Fruit fly (Drosophila melanogaster) whole organism, prepupa: ENCODE measurements around the gene elg1.

ENCODE experiments used
- Blimp-1 ChIP-seq: fragments of 200-800 bp; sonication (Bioruptor generic); optimal IDR thresholded peaks from 3 replicates; lab custom pipeline; 2017; ENCODE audit warnings: missing biosample characterization, missing genetic modification characterization, mild to moderate bottlenecking, moderate library complexity, missing genetic modification reagents
- CG10631 ChIP-seq: fragments of 200-800 bp; sonication (Bioruptor generic); optimal IDR thresholded peaks from 2 replicates; lab custom pipeline; 2016; ENCODE audit warnings: missing biosample characterization, missing genetic modification characterization
- CG10669 ChIP-seq: fragments of 200-800 bp; sonication (Bioruptor generic); optimal IDR thresholded peaks from 3 replicates; lab custom pipeline; 2018; ENCODE audit warnings: missing biosample characterization, mild to moderate bottlenecking, missing genetic modification characterization, moderate library complexity
- CG11762 ChIP-seq: fragments of 200-800 bp; sonication (Bioruptor generic); optimal IDR thresholded peaks from 3 replicates; lab custom pipeline; 2016; ENCODE audit warnings: missing biosample characterization, missing genetic modification characterization; ENCODE audit not compliant: insufficient read depth
- CG11902 ChIP-seq: fragments of 200-800 bp; sonication (Bioruptor generic); optimal IDR thresholded peaks from 3 replicates; lab custom pipeline; 2016; ENCODE audit warnings: missing biosample characterization, missing genetic modification characterization
- CG15336 ChIP-seq: fragments of 200-800 bp; sonication (Bioruptor generic); IDR thresholded peaks from 2 replicates; pipeline ENCODE4 v1.3.6; 2022; ENCODE audit warnings: missing biosample characterization, missing genetic modification characterization
- CG1621 ChIP-seq: fragments of 200-800 bp; sonication (Bioruptor generic); optimal IDR thresholded peaks from 3 replicates; lab custom pipeline; 2018; ENCODE audit warnings: missing biosample characterization, mild to moderate bottlenecking, missing genetic modification characterization
- CG16779 ChIP-seq: fragments of 200-800 bp; sonication (Bioruptor generic); optimal IDR thresholded peaks from 3 replicates; lab custom pipeline; 2017; ENCODE audit warnings: missing biosample characterization, mild to moderate bottlenecking, missing genetic modification characterization
- CG31627 ChIP-seq: fragments of 200-800 bp; sonication (Bioruptor generic); optimal IDR thresholded peaks from 3 replicates; lab custom pipeline; 2016; ENCODE audit warnings: missing biosample characterization, missing genetic modification characterization
- CG32006 ChIP-seq: fragments of 200-800 bp; sonication (Bioruptor generic); optimal IDR thresholded peaks from 3 replicates; lab custom pipeline; 2017; ENCODE audit warnings: missing biosample characterization, mild to moderate bottlenecking, missing genetic modification characterization
- CG34406 ChIP-seq: fragments of 200-800 bp; sonication (Bioruptor generic); optimal IDR thresholded peaks from 3 replicates; lab custom pipeline; 2016; ENCODE audit warnings: missing biosample characterization, missing genetic modification characterization
- CG3919 ChIP-seq: fragments of 200-800 bp; sonication (Bioruptor generic); optimal IDR thresholded peaks from 3 replicates; lab custom pipeline; 2016; ENCODE audit warnings: missing biosample characterization, missing genetic modification characterization
- CG4318 ChIP-seq: fragments of 200-800 bp; sonication (Bioruptor generic); optimal IDR thresholded peaks from 3 replicates; lab custom pipeline; 2017; ENCODE audit warnings: missing biosample characterization, mild to moderate bottlenecking, missing genetic modification characterization
- CG6163 ChIP-seq: fragments of 200-800 bp; sonication (Bioruptor generic); IDR thresholded peaks from 3 replicates; pipeline ENCODE4 v1.3.6; 2022; ENCODE audit warnings: missing biosample characterization, missing genetic modification characterization
- CG6276 ChIP-seq: fragments of 200-800 bp; sonication (Bioruptor generic); optimal IDR thresholded peaks from 2 replicates; lab custom pipeline; 2017; ENCODE audit warnings: missing biosample characterization, mild to moderate bottlenecking, missing genetic modification characterization
- CG6792 ChIP-seq: fragments of 200-800 bp; sonication (Bioruptor generic); optimal IDR thresholded peaks from 3 replicates; lab custom pipeline; 2016; ENCODE audit warnings: missing biosample characterization, missing genetic modification characterization
- CG6808 ChIP-seq: fragments of 200-800 bp; sonication (Bioruptor generic); optimal IDR thresholded peaks from 3 replicates; lab custom pipeline; 2017; ENCODE audit warnings: missing biosample characterization, missing genetic modification characterization, mild to moderate bottlenecking, moderate library complexity, missing genetic modification reagents
- CG6854 ChIP-seq: fragments of 200-800 bp; sonication (Bioruptor generic); optimal IDR thresholded peaks from 2 replicates; lab custom pipeline; 2017; ENCODE audit warnings: missing biosample characterization, mild to moderate bottlenecking, missing genetic modification characterization
- CG7368 ChIP-seq: fragments of 200-800 bp; sonication (Bioruptor generic); optimal IDR thresholded peaks from 3 replicates; lab custom pipeline; 2016; ENCODE audit warnings: missing biosample characterization, missing genetic modification characterization
- CG8119 ChIP-seq: fragments of 200-800 bp; sonication (Bioruptor generic); IDR thresholded peaks from 3 replicates; pipeline ENCODE4 v1.3.6; 2022; ENCODE audit warnings: missing biosample characterization, missing genetic modification characterization
- CG8632 ChIP-seq: fragments of 200-800 bp; sonication (Bioruptor generic); optimal IDR thresholded peaks from 3 replicates; lab custom pipeline; 2016; ENCODE audit warnings: missing biosample characterization, missing genetic modification characterization
- CG9139 ChIP-seq: fragments of 200-800 bp; sonication (Bioruptor generic); optimal IDR thresholded peaks from 3 replicates; lab custom pipeline; 2017; ENCODE audit warnings: missing biosample characterization, mild to moderate bottlenecking, missing genetic modification characterization
- Eip75B ChIP-seq: fragments of 200-800 bp; sonication (Bioruptor generic); optimal IDR thresholded peaks from 3 replicates; lab custom pipeline; 2016; ENCODE audit warnings: missing biosample characterization, missing genetic modification characterization
- Eip78C ChIP-seq: fragments of 200-800 bp; sonication (Bioruptor generic); peaks from one replicate; lab custom pipeline; 2016; ENCODE audit warnings: missing biosample characterization, missing genetic modification characterization
- Eip93F ChIP-seq: fragments of 200-800 bp; sonication (Bioruptor generic); optimal IDR thresholded peaks from 2 replicates; lab custom pipeline; 2016; ENCODE audit warnings: missing biosample characterization, mild to moderate bottlenecking, missing genetic modification characterization
- Ets21C ChIP-seq: fragments of 200-800 bp; sonication (Bioruptor generic); optimal IDR thresholded peaks from 3 replicates; lab custom pipeline; 2016; ENCODE audit warnings: missing biosample characterization, missing genetic modification characterization
- Gug ChIP-seq: fragments of 200-800 bp; sonication (Bioruptor generic); IDR thresholded peaks from 2 replicates; pipeline ENCODE4 v1.3.6; 2022; ENCODE audit warnings: missing biosample characterization, missing genetic modification characterization
- Hr38 ChIP-seq: sonication (Bioruptor generic); optimal IDR thresholded peaks from 2 replicates; lab custom pipeline; 2016; ENCODE audit warnings: missing biosample characterization, missing genetic modification characterization
- Hr39 ChIP-seq: fragments of 200-800 bp; sonication (Bioruptor generic); optimal IDR thresholded peaks from 2 replicates; lab custom pipeline; 2016; ENCODE audit warnings: missing biosample characterization, missing genetic modification characterization
- Hr4 ChIP-seq: fragments of 200-800 bp; sonication (Bioruptor generic); optimal IDR thresholded peaks from 3 replicates; lab custom pipeline; 2016; ENCODE audit warnings: missing biosample characterization, missing genetic modification characterization
- Lpt ChIP-seq: fragments of 200-800 bp; sonication (Bioruptor generic); optimal IDR thresholded peaks from 3 replicates; lab custom pipeline; 2016; ENCODE audit warnings: missing biosample characterization, missing genetic modification characterization
- Met ChIP-seq: fragments of 200-800 bp; sonication (Bioruptor generic); optimal IDR thresholded peaks from 3 replicates; lab custom pipeline; 2016; ENCODE audit warnings: missing biosample characterization, missing genetic modification characterization
- OdsH ChIP-seq: fragments of 200-800 bp; sonication (Bioruptor generic); optimal IDR thresholded peaks from 3 replicates; lab custom pipeline; 2016; ENCODE audit warnings: missing biosample characterization, missing genetic modification characterization
- Smox ChIP-seq: fragments of 200-800 bp; sonication (Bioruptor generic); optimal IDR thresholded peaks from 3 replicates; lab custom pipeline; 2016; ENCODE audit warnings: missing biosample characterization, missing genetic modification characterization
- Sox102F ChIP-seq: fragments of 200-800 bp; sonication (Bioruptor generic); optimal IDR thresholded peaks from 2 replicates; lab custom pipeline; 2016; ENCODE audit warnings: missing biosample characterization, mild to moderate bottlenecking, missing genetic modification characterization
- Sox14 ChIP-seq: fragments of 200-800 bp; sonication (Bioruptor generic); optimal IDR thresholded peaks from 3 replicates; lab custom pipeline; 2016; ENCODE audit warnings: missing biosample characterization, missing genetic modification characterization
- Sox15 ChIP-seq: fragments of 200-800 bp; sonication (Bioruptor generic); optimal IDR thresholded peaks from 3 replicates; lab custom pipeline; 2016; ENCODE audit warnings: missing biosample characterization, missing genetic modification characterization
- achi ChIP-seq: fragments of 200-800 bp; sonication (Bioruptor generic); optimal IDR thresholded peaks from 3 replicates; lab custom pipeline; 2016; ENCODE audit warnings: missing biosample characterization, missing genetic modification characterization
- cyc ChIP-seq: fragments of 200-800 bp; sonication (Bioruptor generic); optimal IDR thresholded peaks from 3 replicates; lab custom pipeline; 2016; ENCODE audit warnings: missing biosample characterization, missing genetic modification characterization
- dac ChIP-seq: fragments of 200-800 bp; sonication (Bioruptor generic); optimal IDR thresholded peaks from 2 replicates; lab custom pipeline; 2017; ENCODE audit warnings: missing biosample characterization, mild to moderate bottlenecking, missing genetic modification characterization
- dsx ChIP-seq: fragments of 200-800 bp; optimal IDR thresholded peaks from 3 replicates; lab custom pipeline; 2019; ENCODE audit warnings: missing biosample characterization, mild to moderate bottlenecking, missing genetic modification characterization, moderate library complexity; ENCODE audit not compliant: poor library complexity, severe bottlenecking
- eg ChIP-seq: fragments of 200-800 bp; sonication (Bioruptor generic); IDR thresholded peaks from 3 replicates; pipeline ENCODE4 v1.3.6; 2022; ENCODE audit warnings: missing biosample characterization, missing genetic modification characterization
- esn ChIP-seq: fragments of 200-800 bp; sonication (Bioruptor generic); optimal IDR thresholded peaks from 2 replicates; lab custom pipeline; 2016; ENCODE audit warnings: missing biosample characterization, mild to moderate bottlenecking, missing genetic modification characterization, moderate library complexity
- fd59A ChIP-seq: fragments of 200-800 bp; sonication (Bioruptor generic); optimal IDR thresholded peaks from 2 replicates; lab custom pipeline; 2017; ENCODE audit warnings: missing biosample characterization, mild to moderate bottlenecking, missing genetic modification characterization, missing genetic modification reagents
- fd85E ChIP-seq: fragments of 200-800 bp; sonication (Bioruptor generic); optimal IDR thresholded peaks from 3 replicates; lab custom pipeline; 2016; ENCODE audit warnings: missing biosample characterization, missing genetic modification characterization
- fkh ChIP-seq: fragments of 200-800 bp; sonication (Bioruptor generic); optimal IDR thresholded peaks from 3 replicates; lab custom pipeline; 2017; ENCODE audit warnings: missing biosample characterization, mild to moderate bottlenecking, missing genetic modification characterization, moderate library complexity
- lz ChIP-seq: fragments of 200-800 bp; sonication (Bioruptor generic); optimal IDR thresholded peaks from 3 replicates; lab custom pipeline; 2016; ENCODE audit warnings: missing biosample characterization, missing genetic modification characterization
- net ChIP-seq: fragments of 200-800 bp; sonication (Bioruptor generic); optimal IDR thresholded peaks from 3 replicates; lab custom pipeline; 2016; ENCODE audit warnings: missing biosample characterization, missing genetic modification characterization
- pdm3 ChIP-seq: fragments of 200-800 bp; sonication (Bioruptor generic); optimal IDR thresholded peaks from 3 replicates; lab custom pipeline; 2016; ENCODE audit warnings: missing biosample characterization, missing genetic modification characterization
- salr ChIP-seq, 2 experiments: fragments of 200-800 bp; sonication (Bioruptor generic); optimal IDR thresholded peaks; 3 replicates each; lab custom pipeline; 2016 to 2018; ENCODE audit warnings: missing biosample characterization in 2 of 2, missing genetic modification characterization in 2 of 2, mild to moderate bottlenecking in 1 of 2
- ss ChIP-seq, 2 experiments: fragments of 200-800 bp; sonication (Bioruptor generic); optimal IDR thresholded peaks; 2 replicates in 1 of 2; 3 replicates in 1 of 2; lab custom pipeline; 2017 to 2018; ENCODE audit warnings: mild to moderate bottlenecking in 2 of 2, missing biosample characterization in 2 of 2, missing genetic modification characterization in 2 of 2, moderate library complexity in 1 of 2
- svp ChIP-seq: fragments of 200-800 bp; sonication (Bioruptor generic); peaks from one replicate; lab custom pipeline; 2016; ENCODE audit warnings: missing biosample characterization, missing genetic modification characterization
- vri ChIP-seq: fragments of 200-800 bp; sonication (Bioruptor generic); optimal IDR thresholded peaks from 3 replicates; lab custom pipeline; 2016; ENCODE audit warnings: missing biosample characterization, mild to moderate bottlenecking, missing genetic modification characterization

The elg1 gene

DNA sequence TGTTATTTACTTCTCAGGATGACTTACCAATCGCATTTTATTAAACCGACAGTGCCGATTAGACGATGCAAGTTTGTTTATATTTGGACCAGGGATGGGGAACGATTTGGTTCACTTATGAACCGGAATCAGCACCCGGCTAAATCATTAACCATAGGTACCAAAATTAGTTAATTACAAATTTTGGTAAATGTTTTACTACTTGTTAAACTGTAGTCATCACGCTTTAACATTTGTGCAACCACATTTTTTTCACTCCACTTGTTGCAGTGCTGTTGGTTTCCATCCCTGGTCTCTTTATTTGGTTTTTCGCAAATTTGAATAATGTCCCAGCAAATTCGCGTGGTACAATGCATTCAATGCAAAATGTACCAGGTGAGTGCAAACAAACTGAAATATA, 26.3 kb upstream of the elg1 start, which contains the start of the genes IntS9 and CG43295:
Gene IntS9 (minus strand): TSS at position 100 of the 400 bp plus-strand sequence.
Gene CG43295 (plus strand): TSS at position 325 of the 400 bp plus-strand sequence.
- TF ChIP-seq ss (GFP tag; optimal IDR thresholded peaks at IDR 0.05; lab: Kevin White, UChicago) = no peak
- no peak for TF ChIP-seq CG32006
- no peak for TF ChIP-seq fd85E
- TF ChIP-seq OdsH (GFP tag; lab: Kevin White, UChicago) = no peak
- no peak for TF ChIP-seq dac (GFP tag; lab: Kevin White, UChicago)
- TF ChIP-seq fd59A = peak; percentile 58
- peak; percentile 93 for TF ChIP-seq esn (GFP tag; lab: Kevin White, UChicago)
- peak; percentile 70 for TF ChIP-seq Gug
- TF ChIP-seq CG6163 (GFP tag; lab: Robert Waterston, UW) = peak; percentile 91
- no peak for TF ChIP-seq CG4318 (GFP tag; lab: Kevin White, UChicago)
- peak; percentile 85 for TF ChIP-seq CG6792 (GFP tag; lab: Kevin White, UChicago)
- peak; percentile 87 for TF ChIP-seq eg (GFP tag; lab: Robert Waterston, UW)
- TF ChIP-seq net = no peak
- TF ChIP-seq Sox15 (GFP tag; lab: Kevin White, UChicago) = peak; percentile 76
- TF ChIP-seq Ets21C = peak; percentile 88
- no peak for TF ChIP-seq pdm3
- no peak for TF ChIP-seq CG3919 (GFP tag; lab: Kevin White, UChicago)
- peak; percentile 92 for TF ChIP-seq CG31627 (GFP tag; lab: Kevin White, UChicago)
- peak; percentile 80 for TF ChIP-seq CG15336 (GFP tag; lab: Robert Waterston, UW)
- TF ChIP-seq CG7368 (GFP tag; lab: Kevin White, UChicago) = peak; percentile 77
- TF ChIP-seq Eip78C (GFP tag; lab: Kevin White, UChicago) = no peak
- TF ChIP-seq svp (GFP tag; lab: Kevin White, UChicago) = no peak
- no peak for TF ChIP-seq Blimp-1 (GFP tag; lab: Kevin White, UChicago)
- TF ChIP-seq CG16779 (tag; lab: Kevin White, UChicago) = no peak
- no peak for TF ChIP-seq dsx (GFP tag; lab: Kevin White, UChicago)
- no peak for TF ChIP-seq CG10669
- peak; percentile 30 for TF ChIP-seq Eip93F
- TF ChIP-seq CG11762 (GFP tag; lab: Kevin White, UChicago) = peak; percentile 84
- peak; percentile 71 for TF ChIP-seq CG11902
- TF ChIP-seq Sox102F = no peak
- TF ChIP-seq CG9139 (GFP tag; lab: Kevin White, UChicago) = no peak
- no peak for TF ChIP-seq Smox (GFP tag; lab: Kevin White, UChicago)
- peak; percentile 92 for TF ChIP-seq Hr39 (GFP tag; lab: Kevin White, UChicago)
- TF ChIP-seq Eip75B (GFP tag; lab: Kevin White, UChicago) = no peak
- TF ChIP-seq lz = peak; percentile 90
- TF ChIP-seq vri (GFP tag; lab: Kevin White, UChicago) = no peak
- no peak for TF ChIP-seq CG6808 (GFP tag; lab: Kevin White, UChicago)
- no peak for TF ChIP-seq Hr4 (GFP tag; lab: Kevin White, UChicago)
- no peak for TF ChIP-seq CG34406 (GFP tag; lab: Kevin White, UChicago)
- peak; percentile 75 for TF ChIP-seq CG8632 (GFP tag; lab: Kevin White, UChicago)
- peak; percentile 97 for TF ChIP-seq Sox14 (GFP tag; lab: Kevin White, UChicago)
- peak; percentile 46 for TF ChIP-seq fkh (GFP tag; lab: Kevin White, UChicago)
- TF ChIP-seq CG6276 (GFP tag; lab: Kevin White, UChicago) = no peak
- TF ChIP-seq CG8119 (GFP tag; lab: Robert Waterston, UW) = no peak; the same call in 2 of the 3 replicates
- TF ChIP-seq Hr38 (GFP tag; lab: Kevin White, UChicago) = peak; percentile 77
- TF ChIP-seq CG1621 (tag; lab: Kevin White, UChicago) = no peak
- TF ChIP-seq Lpt (GFP tag; lab: Kevin White, UChicago) = no peak
- TF ChIP-seq Met (GFP tag; lab: Kevin White, UChicago) = no peak
- TF ChIP-seq cyc (GFP tag; lab: Kevin White, UChicago) = peak; percentile 91
- peak in 1 of 2 experiments; percentile 62 for TF ChIP-seq salr (GFP tag; optimal IDR thresholded peaks at IDR 0.05; lab: Kevin White, UChicago)
- TF ChIP-seq achi (GFP tag; lab: Kevin White, UChicago) = no peak
- TF ChIP-seq CG6854 (GFP tag; lab: Kevin White, UChicago) = no peak
- peak; percentile 87 for TF ChIP-seq CG10631 (GFP tag; lab: Kevin White, UChicago)
